Fruit fly (Drosophila melanogaster): ENCODE results near the gene CG43998.

DNA sequence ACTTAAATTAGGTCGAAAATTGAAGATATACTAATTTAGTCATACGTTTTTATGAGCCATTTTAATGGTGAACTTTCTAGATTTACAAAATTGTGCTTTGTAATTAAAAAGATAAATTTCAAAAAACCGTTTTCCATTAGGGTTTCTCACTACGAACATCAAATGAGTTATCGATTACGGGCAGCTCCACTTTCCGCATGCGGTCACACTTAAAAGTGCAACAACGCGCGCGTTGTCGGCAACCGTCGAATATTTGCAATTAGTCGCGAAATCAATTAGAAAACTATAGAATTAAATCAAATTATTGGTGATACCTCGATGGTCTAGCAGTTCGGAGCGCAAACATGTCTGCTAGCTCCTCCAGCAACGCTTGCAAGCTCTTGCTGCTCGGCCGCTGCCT, 4.6 kb downstream of the CG43998 start, which contains the start of gene Ndc1:
- TF ChIP-seq pan (optimal IDR thresholded peaks at IDR 0.05) (no peak), psq (optimal IDR thresholded peaks at IDR 0.05) (no peak), usp (GFP tag; optimal IDR thresholded peaks at IDR 0.05) (no peak), CG8478 (optimal IDR thresholded peaks at IDR 0.05) (no peak)
